Fruit fly (Drosophila melanogaster): ENCODE measurements around the gene beat-IV.

dm6 chr3R:23596173-23596572 is 39.0 kb downstream of the beat-IV start, which contains the start of gene CG16723:
- TF ChIP-seq Smox (GFP tag; optimal IDR thresholded peaks at IDR 0.05) (no peak), OdsH (GFP tag; optimal IDR thresholded peaks at IDR 0.05) (no peak), CG6276 (GFP tag; optimal IDR thresholded peaks at IDR 0.05) (no peak), CG16779 (tag; optimal IDR thresholded peaks at IDR 0.05) (no peak), Eip78C (GFP tag) (no peak), Ets21C (GFP tag; optimal IDR thresholded peaks at IDR 0.05) (no peak)

Data from whole organism, prepupa.